Fruit fly (Drosophila melanogaster) whole organism, adult: ENCODE measurements around the gene CG9512.

ENCODE experiments used
- CG1620 ChIP-seq: fragments of 200-800 bp; sonication (Bioruptor generic); optimal IDR thresholded peaks from 2 replicates; lab custom pipeline; 2016; ENCODE audit warnings: missing biosample characterization, missing genetic modification characterization
- Clk ChIP-seq: fragments of 200-800 bp; sonication (Bioruptor generic); optimal IDR thresholded peaks from 2 replicates; lab custom pipeline; 2017; ENCODE audit warnings: missing biosample characterization, missing genetic modification characterization
- Hr96 ChIP-seq: fragments of 200-800 bp; sonication (Bioruptor generic); optimal IDR thresholded peaks from 2 replicates; lab custom pipeline; 2016; ENCODE audit warnings: missing biosample characterization, missing genetic modification characterization

DNA sequence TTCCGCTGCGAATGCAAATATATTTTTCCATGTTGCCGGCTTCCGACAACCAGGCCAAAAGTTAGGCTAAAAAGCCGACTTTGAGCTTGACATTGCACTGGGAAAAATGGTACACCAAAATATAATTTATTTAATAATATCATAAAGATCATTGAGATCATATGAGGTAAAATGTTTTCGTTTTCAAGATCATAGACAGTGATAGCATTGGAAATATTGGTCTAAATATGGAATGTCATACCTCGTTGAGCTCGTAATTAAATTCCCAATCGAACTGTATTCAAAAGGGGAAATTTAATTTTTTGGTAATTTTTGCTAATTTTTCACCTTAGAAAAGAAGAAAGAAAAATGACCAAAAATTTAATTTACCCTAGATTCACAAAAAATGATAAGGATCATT lies 21.4 kb downstream of the CG9512 start:
- TF ChIP-seq Clk (GFP tag; lab: Kevin White, UChicago): no peak
- no peak for TF ChIP-seq Hr96 (GFP tag; lab: Kevin White, UChicago)
- TF ChIP-seq CG1620: no peak
